Fruit fly (Drosophila melanogaster) whole organism, embryonic: ENCODE data around the gene CNMa.

Experiments
- Abd-B ChIP-seq: fragments of 200-800 bp; sonication (Bioruptor generic); optimal IDR thresholded peaks from 2 replicates; lab custom pipeline; 2018; ENCODE audit warnings: missing biosample characterization, mild to moderate bottlenecking, missing genetic modification characterization, moderate library complexity
- Adf1 ChIP-seq: fragments of 200-800 bp; sonication (Bioruptor generic); IDR thresholded peaks from 2 replicates; pipeline ENCODE4 v1.3.6; 2022; ENCODE audit warnings: missing biosample characterization, missing genetic modification characterization
- Atf6 ChIP-seq: fragments of 200-800 bp; sonication (Bioruptor generic); IDR thresholded peaks from 2 replicates; pipeline ENCODE4 v1.3.6; 2022; ENCODE audit warnings: missing biosample characterization, missing genetic modification characterization
- B-H1 ChIP-seq: fragments of 200-800 bp; sonication (Bioruptor generic); IDR thresholded peaks from 3 replicates; pipeline ENCODE4 v1.3.6; 2022; ENCODE audit warnings: missing biosample characterization, missing genetic modification characterization
- CG10274 ChIP-seq: fragments of 200-800 bp; sonication (Bioruptor generic); optimal IDR thresholded peaks from 3 replicates; lab custom pipeline; 2017; ENCODE audit warnings: missing biosample characterization, mild to moderate bottlenecking, missing genetic modification characterization
- CG10366 ChIP-seq: fragments of 200-800 bp; sonication (Bioruptor generic); IDR thresholded peaks from 2 replicates; pipeline ENCODE4 v1.3.6; 2022; ENCODE audit warnings: missing biosample characterization, missing genetic modification characterization
- CG12391 ChIP-seq: fragments of 200-800 bp; sonication (Bioruptor generic); optimal IDR thresholded peaks from 3 replicates; lab custom pipeline; 2018; ENCODE audit warnings: missing biosample characterization, mild to moderate bottlenecking, missing genetic modification characterization, moderate library complexity
- CG14441 ChIP-seq: fragments of 200-800 bp; sonication (Bioruptor generic); IDR thresholded peaks from 2 replicates; pipeline ENCODE4 v1.3.6; 2022; ENCODE audit warnings: missing biosample characterization, missing genetic modification characterization
- CG14710 ChIP-seq: fragments of 200-800 bp; sonication (Bioruptor generic); optimal IDR thresholded peaks from 3 replicates; lab custom pipeline; 2019; ENCODE audit warnings: missing biosample characterization, mild to moderate bottlenecking, missing genetic modification characterization, moderate library complexity
- CG15011 ChIP-seq: fragments of 200-800 bp; sonication (Bioruptor generic); optimal IDR thresholded peaks from 3 replicates; lab custom pipeline; 2018; ENCODE audit warnings: missing biosample characterization, mild to moderate bottlenecking, missing genetic modification characterization
- CG15073 ChIP-seq: fragments of 200-800 bp; sonication (Bioruptor generic); optimal IDR thresholded peaks from 2 replicates; lab custom pipeline; 2016; ENCODE audit warnings: missing biosample characterization, missing genetic modification characterization
- CG15269 ChIP-seq: fragments of 200-800 bp; sonication (Bioruptor generic); optimal IDR thresholded peaks from 2 replicates; lab custom pipeline; 2018; ENCODE audit warnings: missing biosample characterization, mild to moderate bottlenecking, missing genetic modification characterization, moderate library complexity
- CG17186 ChIP-seq: fragments of 200-800 bp; sonication (Bioruptor generic); optimal IDR thresholded peaks from 3 replicates; lab custom pipeline; 2017; ENCODE audit warnings: missing biosample characterization, missing genetic modification reagents, missing genetic modification characterization
- CG17361 ChIP-seq: fragments of 200-800 bp; sonication (Bioruptor generic); IDR thresholded peaks from 3 replicates; pipeline ENCODE4 v1.3.6; 2022; ENCODE audit warnings: missing biosample characterization, missing genetic modification characterization
- CG1792 ChIP-seq: fragments of 200-800 bp; sonication (Bioruptor generic); optimal IDR thresholded peaks from 2 replicates; lab custom pipeline; 2016; ENCODE audit warnings: missing biosample characterization, missing genetic modification characterization
- CG18764 ChIP-seq: fragments of 200-800 bp; sonication (Bioruptor generic); optimal IDR thresholded peaks from 3 replicates; lab custom pipeline; 2016; ENCODE audit warnings: missing biosample characterization, missing genetic modification characterization
- CG2202 ChIP-seq: fragments of 200-800 bp; sonication (Bioruptor generic); optimal IDR thresholded peaks from 2 replicates; lab custom pipeline; 2018; ENCODE audit warnings: missing biosample characterization, mild to moderate bottlenecking, missing genetic modification characterization
- CG31365 ChIP-seq: fragments of 200-800 bp; sonication (Bioruptor generic); optimal IDR thresholded peaks from 2 replicates; lab custom pipeline; 2018; ENCODE audit warnings: missing biosample characterization, mild to moderate bottlenecking, missing genetic modification characterization
- CG32532 ChIP-seq: fragments of 200-800 bp; sonication (Bioruptor generic); IDR thresholded peaks from 2 replicates; pipeline ENCODE4 v1.3.6; 2022; ENCODE audit warnings: missing biosample characterization, missing genetic modification characterization
- CG4328 ChIP-seq: fragments of 200-800 bp; sonication (Bioruptor generic); optimal IDR thresholded peaks from 3 replicates; lab custom pipeline; 2017; ENCODE audit warnings: missing biosample characterization, missing genetic modification reagents, missing genetic modification characterization
- CG4707 ChIP-seq: fragments of 200-800 bp; sonication (Bioruptor generic); optimal IDR thresholded peaks from 2 replicates; lab custom pipeline; 2018; ENCODE audit warnings: missing biosample characterization, mild to moderate bottlenecking, missing genetic modification characterization, moderate library complexity
- CG5180 ChIP-seq: fragments of 200-800 bp; sonication (Bioruptor generic); optimal IDR thresholded peaks from 3 replicates; lab custom pipeline; 2017; ENCODE audit warnings: missing biosample characterization, missing genetic modification characterization, mild to moderate bottlenecking, moderate library complexity, missing genetic modification reagents
- CG6683 ChIP-seq: fragments of 200-800 bp; sonication (Bioruptor generic); optimal IDR thresholded peaks from 2 replicates; lab custom pipeline; 2017; ENCODE audit warnings: missing biosample characterization, mild to moderate bottlenecking, missing genetic modification characterization, missing genetic modification reagents
- CG7987 ChIP-seq: fragments of 200-800 bp; sonication (Bioruptor generic); optimal IDR thresholded peaks from 2 replicates; lab custom pipeline; 2018; ENCODE audit warnings: missing biosample characterization, mild to moderate bottlenecking, missing genetic modification characterization, moderate library complexity
- CG8089 ChIP-seq: fragments of 200-800 bp; sonication (Bioruptor generic); optimal IDR thresholded peaks from 3 replicates; lab custom pipeline; 2016; ENCODE audit warnings: missing biosample characterization, missing genetic modification characterization
- Dip2 ChIP-seq: fragments of 200-800 bp; sonication (Bioruptor generic); IDR thresholded peaks from 2 replicates; pipeline ENCODE4 v1.3.6; 2022; ENCODE audit warnings: missing biosample characterization, missing genetic modification characterization
- ERR ChIP-seq: fragments of 200-800 bp; sonication (Bioruptor generic); optimal IDR thresholded peaks from 2 replicates; lab custom pipeline; 2016; ENCODE audit warnings: missing biosample characterization, missing genetic modification characterization
- Hr78 ChIP-seq, 2 experiments: fragments of 200-800 bp in 1 of 2; fragments of >200 bp in 1 of 2; sonication (Bioruptor generic) in 1 of 2; optimal IDR thresholded peaks; 2 replicates each; lab custom pipeline; 2017 to 2019; ENCODE audit warnings: missing biosample characterization in 2 of 2, missing genetic modification characterization in 2 of 2, mild to moderate bottlenecking in 1 of 2, moderate library complexity in 1 of 2
- Lpt ChIP-seq: fragments of >200 bp; optimal IDR thresholded peaks from 2 replicates; lab custom pipeline; 2018; ENCODE audit warnings: missing biosample characterization, missing genetic modification characterization
- Nf-YC ChIP-seq: fragments of 200-800 bp; optimal IDR thresholded peaks from 3 replicates; lab custom pipeline; 2019; ENCODE audit warnings: missing biosample characterization, mild to moderate bottlenecking, missing genetic modification characterization, moderate library complexity
- Opbp ChIP-seq: fragments of 200-800 bp; sonication (Bioruptor generic); IDR thresholded peaks from 3 replicates; pipeline ENCODE4 v1.3.6; 2022; ENCODE audit warnings: missing biosample characterization, missing genetic modification characterization; ENCODE audit not compliant: partially characterized antibody
- Rfx ChIP-seq: fragments of 200-800 bp; sonication (Bioruptor generic); IDR thresholded peaks from 2 replicates; pipeline ENCODE4 v1.3.6; 2022; ENCODE audit warnings: missing biosample characterization, missing genetic modification characterization
- Six4 ChIP-seq: fragments of 200-800 bp; sonication (Bioruptor generic); optimal IDR thresholded peaks from 2 replicates; lab custom pipeline; 2016; ENCODE audit warnings: missing biosample characterization, missing genetic modification characterization
- TFAM ChIP-seq: fragments of 200-800 bp; sonication (Bioruptor generic); optimal IDR thresholded peaks from 2 replicates; lab custom pipeline; 2017; ENCODE audit warnings: missing biosample characterization, missing genetic modification characterization, inconsistent platforms
- Taf1 ChIP-seq: fragments of 200-800 bp; sonication (Bioruptor generic); IDR thresholded peaks from 2 replicates; pipeline ENCODE4 v1.3.6; 2022; ENCODE audit warnings: missing biosample characterization, missing genetic modification characterization
- ab ChIP-seq: fragments of 200-800 bp; sonication (Bioruptor generic); optimal IDR thresholded peaks from 2 replicates; lab custom pipeline; 2016; ENCODE audit warnings: missing biosample characterization, missing genetic modification characterization
- bsh ChIP-seq, 2 experiments: fragments of 200-800 bp; sonication (Bioruptor generic); optimal IDR thresholded peaks; 2 replicates each; lab custom pipeline; 2017 to 2018; ENCODE audit warnings: mild to moderate bottlenecking in 2 of 2, missing biosample characterization in 2 of 2, missing genetic modification characterization in 2 of 2, moderate library complexity in 1 of 2
- caup ChIP-seq: fragments of 200-800 bp; sonication (Bioruptor generic); optimal IDR thresholded peaks from 3 replicates; lab custom pipeline; 2017; ENCODE audit warnings: missing biosample characterization, mild to moderate bottlenecking, missing genetic modification characterization, moderate library complexity; ENCODE audit not compliant: severe bottlenecking
- chinmo ChIP-seq: fragments of 200-800 bp; sonication (Bioruptor generic); IDR thresholded peaks from 4 replicates; pipeline ENCODE4 v1.3.6; 2022; ENCODE audit warnings: missing biosample characterization, missing genetic modification characterization; ENCODE audit not compliant: partially characterized antibody
- crp ChIP-seq, 2 experiments: fragments of 200-800 bp; sonication (Bioruptor generic); optimal IDR thresholded peaks; 2 replicates in 1 of 2; 3 replicates in 1 of 2; lab custom pipeline; 2017; ENCODE audit warnings: missing biosample characterization in 2 of 2, missing genetic modification characterization in 2 of 2, mild to moderate bottlenecking in 1 of 2, moderate library complexity in 1 of 2
- danr ChIP-seq: fragments of 200-800 bp; sonication (Bioruptor generic); IDR thresholded peaks from 2 replicates; pipeline ENCODE4 v1.3.6; 2022; ENCODE audit warnings: missing biosample characterization, missing genetic modification characterization
- disco-r ChIP-seq: fragments of 200-800 bp; sonication (Bioruptor generic); optimal IDR thresholded peaks from 2 replicates; lab custom pipeline; 2016; ENCODE audit warnings: missing biosample characterization, missing genetic modification characterization
- knrl ChIP-seq: fragments of 200-800 bp; sonication (Bioruptor generic); IDR thresholded peaks from 3 replicates; pipeline ENCODE4 v1.3.6; 2022; ENCODE audit warnings: missing biosample characterization, missing genetic modification characterization; ENCODE audit not compliant: partially characterized antibody
- lmd ChIP-seq: fragments of 200-800 bp; sonication (Bioruptor generic); IDR thresholded peaks from 2 replicates; pipeline ENCODE4 v1.3.6; 2022; ENCODE audit warnings: missing biosample characterization, missing genetic modification characterization
- luna ChIP-seq: fragments of 200-800 bp; sonication (Bioruptor generic); optimal IDR thresholded peaks from 2 replicates; lab custom pipeline; 2016; ENCODE audit warnings: missing biosample characterization, missing genetic modification characterization
- mirr ChIP-seq: fragments of 200-800 bp; sonication (Bioruptor generic); optimal IDR thresholded peaks from 3 replicates; lab custom pipeline; 2018; ENCODE audit warnings: missing biosample characterization, mild to moderate bottlenecking, missing genetic modification characterization
- ranshi ChIP-seq: fragments of 200-800 bp; sonication (Bioruptor generic); IDR thresholded peaks from 2 replicates; pipeline ENCODE4 v1.3.6; 2022; ENCODE audit warnings: missing biosample characterization, missing genetic modification characterization
- rib ChIP-seq: fragments of 200-800 bp; sonication (Bioruptor generic); IDR thresholded peaks from 2 replicates; pipeline ENCODE4 v1.3.6; 2022; ENCODE audit warnings: missing biosample characterization, missing genetic modification characterization
- row ChIP-seq: fragments of 200-800 bp; sonication (Bioruptor generic); IDR thresholded peaks from 3 replicates; pipeline ENCODE4 v1.3.6; 2022; ENCODE audit warnings: missing biosample characterization, missing genetic modification characterization
- sens-2 ChIP-seq: fragments of 200-800 bp; sonication (Bioruptor generic); IDR thresholded peaks from 2 replicates; pipeline ENCODE4 v1.3.6; 2022; ENCODE audit warnings: missing biosample characterization, missing genetic modification characterization
- sr ChIP-seq: fragments of 200-800 bp; sonication (Bioruptor generic); IDR thresholded peaks from 3 replicates; pipeline ENCODE4 v1.3.6; 2022; ENCODE audit warnings: missing biosample characterization, missing genetic modification characterization

CNMa gene

dm6 chr3L:1880692-1881091 lies 25.3 kb upstream of the CNMa start (continued):
- TF ChIP-seq CG4707 (GFP tag; lab: Kevin White, UChicago) (no peak), CG15011 (no peak), Abd-B (no peak), CG7987 (no peak), CG32532 (GFP tag; lab: Robert Waterston, UW) (peak; percentile 60; the same call in 1 of the 2 replicates), mirr (GFP tag; lab: Kevin White, UChicago) (no peak), Taf1 (GFP tag; lab: Robert Waterston, UW) (no peak), row (GFP tag; lab: Robert Waterston, UW) (peak; percentile 60), Nf-YC (tag; lab: Kevin White, UChicago) (no peak), CG10274 (GFP tag; lab: Kevin White, UChicago) (no peak), CG15073 (GFP tag; lab: Kevin White, UChicago) (no peak), TFAM (GFP tag; lab: Kevin White, UChicago) (no peak), CG14710 (tag; lab: Kevin White, UChicago) (no peak), CG8089 (GFP tag; lab: Kevin White, UChicago) (no peak), knrl (GFP tag; lab: Robert Waterston, UW) (no peak), bsh (GFP tag; optimal IDR thresholded peaks at IDR 0.05; lab: Kevin White, UChicago) (no peak), danr (0 out of 2 replicates have a peak, but pooled peaks have one; percentile 22), CG1792 (GFP tag; lab: Kevin White, UChicago) (no peak), sr (0 out of 3 replicates have a peak, but pooled peaks have one; percentile 32), disco-r (GFP tag; lab: Kevin White, UChicago) (no peak), CG6683 (GFP tag; lab: Kevin White, UChicago) (no peak), rib (GFP tag; lab: Robert Waterston, UW) (no peak), CG17186 (GFP tag; lab: Kevin White, UChicago) (no peak), Lpt (GFP tag; lab: Kevin White, UChicago) (no peak), CG4328 (GFP tag; lab: Kevin White, UChicago) (no peak), luna (GFP tag; lab: Kevin White, UChicago) (no peak), CG18764 (GFP tag; lab: Kevin White, UChicago) (no peak), CG14441 (GFP tag; lab: Robert Waterston, UW) (peak; percentile 73), Six4 (GFP tag; lab: Kevin White, UChicago) (no peak), CG5180 (no peak), Atf6 (GFP tag; lab: Robert Waterston, UW) (0 out of 2 replicates have a peak, but pooled peaks have one; percentile 46), CG2202 (tag; lab: Kevin White, UChicago) (no peak), B-H1 (peak; percentile 25; the same call in 2 of the 3 replicates), CG17361 (GFP tag; lab: Robert Waterston, UW) (0 out of 3 replicates have a peak, but pooled peaks have one; percentile 37), sens-2 (GFP tag; lab: Robert Waterston, UW) (no peak), Hr78 (GFP tag; optimal IDR thresholded peaks at IDR 0.05; lab: Kevin White, UChicago) (no peak), CG15269 (tag; lab: Kevin White, UChicago) (no peak), Adf1 (GFP tag; lab: Robert Waterston, UW) (no peak), ERR (GFP tag; lab: Kevin White, UChicago) (no peak), chinmo (GFP tag; lab: Robert Waterston, UW) (no peak), CG12391 (no peak), CG10366 (GFP tag; lab: Robert Waterston, UW) (peak; percentile 34; the same call in 1 of the 2 replicates), ab (GFP tag; lab: Kevin White, UChicago) (no peak), CG31365 (no peak), caup (GFP tag; lab: Kevin White, UChicago) (peak; percentile 19), Rfx (peak; percentile 78), Opbp (GFP tag; lab: Robert Waterston, UW) (no peak), lmd (GFP tag; lab: Robert Waterston, UW) (peak; percentile 65; the same call in 1 of the 2 replicates), ranshi (GFP tag; lab: Robert Waterston, UW) (peak; percentile 72), Dip2 (GFP tag; lab: Robert Waterston, UW) (no peak), crp (GFP tag; optimal IDR thresholded peaks at IDR 0.05; lab: Kevin White, UChicago) (no peak)
